Worm (Caenorhabditis elegans): ENCODE results near the gene wrt-10.

The wrt-10 gene

DNA sequence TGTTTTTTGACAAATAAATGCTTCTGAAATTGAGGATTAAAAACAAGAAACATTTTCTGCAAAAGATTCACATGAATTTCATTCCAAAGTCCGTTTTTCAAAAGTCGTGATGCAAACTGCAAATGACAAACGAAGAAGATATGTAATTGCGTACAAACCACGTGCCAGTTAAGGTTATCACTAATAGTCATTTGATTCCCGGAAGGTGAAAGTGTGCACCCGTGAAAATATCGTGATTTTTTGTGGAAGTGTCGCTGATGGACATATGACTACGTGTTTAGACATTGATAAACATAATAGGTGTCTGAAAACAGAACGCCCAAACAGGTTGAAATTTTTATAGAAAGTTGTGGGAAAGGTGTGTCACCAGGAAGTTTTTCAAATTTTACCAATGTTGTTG lies 6.2 kb downstream of the wrt-10 start (continued):
- TF ChIP-seq pag-3 (tag; optimal IDR thresholded peaks at IDR 0.05; ENCODE audit: borderline replicate concordance, insufficient read depth): no peak
- peak; percentile 82 for TF ChIP-seq nhr-90 (tag; optimal IDR thresholded peaks at IDR 0.05; ENCODE audit: poor library complexity)

DNA sequence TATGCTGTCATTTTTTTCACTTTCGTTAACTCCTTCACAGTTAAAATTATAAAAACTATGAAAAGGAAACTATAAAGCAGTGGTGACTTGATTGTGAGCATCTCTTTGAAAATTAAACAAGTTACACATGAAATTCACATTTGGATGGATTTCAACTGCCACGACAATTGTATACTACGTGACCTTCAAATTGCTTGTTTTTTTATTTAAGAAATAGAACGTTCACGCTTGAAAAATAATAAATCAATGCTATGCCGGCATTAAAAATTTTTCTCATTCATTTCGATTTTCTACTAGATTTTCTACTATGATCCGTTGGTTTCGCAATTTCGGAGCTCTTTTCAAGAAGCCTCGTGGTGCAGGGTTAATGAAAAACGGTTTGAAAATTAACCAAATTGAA lies 8.9 kb downstream of the wrt-10 start, which contains the start of the genes ZK1290.7 and rnh-1.1:
Gene ZK1290.7 (minus strand): TSS at position 101 of the 400 bp plus-strand sequence.
Gene rnh-1.1 (plus strand): TSS at position 281 of the 400 bp plus-strand sequence.
- TF ChIP-seq fkh-8 (tag; optimal IDR thresholded peaks at IDR 0.05): no peak
- no peak for TF ChIP-seq lsy-2 (tag; optimal IDR thresholded peaks at IDR 0.05)
- TF ChIP-seq ztf-11 (tag; optimal IDR thresholded peaks at IDR 0.05): no peak
- TF ChIP-seq C34B4.2 (tag; optimal IDR thresholded peaks at IDR 0.05): no peak
- TF ChIP-seq nhr-71 (tag; optimal IDR thresholded peaks at IDR 0.05): no peak
- no peak for TF ChIP-seq mep-1 (tag; optimal IDR thresholded peaks at IDR 0.05)
- TF ChIP-seq nhr-20 (tag; optimal IDR thresholded peaks at IDR 0.05): no peak
- no peak for TF ChIP-seq lir-3 (tag; optimal IDR thresholded peaks at IDR 0.05; ENCODE audit: poor library complexity)
- no peak for TF ChIP-seq unc-86 (tag; optimal IDR thresholded peaks at IDR 0.05)
- TF ChIP-seq efl-3 (GFP tag; optimal IDR thresholded peaks at IDR 0.05): no peak
- no peak for TF ChIP-seq tbx-2 (tag; optimal IDR thresholded peaks at IDR 0.05)
- TF ChIP-seq aha-1 (tag; optimal IDR thresholded peaks at IDR 0.05): no peak
- TF ChIP-seq efl-1 (optimal IDR thresholded peaks at IDR 0.05): no peak
- TF ChIP-seq efl-1 (GFP tag; optimal IDR thresholded peaks at IDR 0.05 in 1 of 2): no peak
- no peak for TF ChIP-seq lin-13 (GFP tag; optimal IDR thresholded peaks at IDR 0.05)

DNA sequence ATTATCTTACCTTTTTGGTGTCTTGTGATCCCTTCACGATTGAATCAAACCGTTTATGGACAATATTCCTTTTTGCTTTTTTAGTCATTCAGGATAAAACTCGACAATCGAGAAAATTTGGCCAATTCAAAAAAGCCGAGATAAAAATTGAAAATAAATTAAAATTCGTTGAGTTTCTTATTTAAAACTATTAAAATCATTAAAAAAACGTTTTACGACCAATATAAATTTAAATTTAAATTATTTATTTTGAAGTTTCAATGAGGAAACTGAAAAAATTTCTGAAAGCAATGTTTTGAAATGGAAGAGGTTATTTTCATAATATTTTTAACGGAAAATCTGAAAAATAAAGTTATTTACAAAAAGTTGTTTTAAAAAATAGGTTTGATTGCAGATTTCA lies 11.1 kb downstream of the wrt-10 start, which contains the start of gene ZK1290.15:
Gene ZK1290.15 (plus strand): TSS at position 301 of the 400 bp plus-strand sequence.
- TF ChIP-seq irx-1 (tag; optimal IDR thresholded peaks at IDR 0.05) (no peak), C04F5.9 (tag; optimal IDR thresholded peaks at IDR 0.05) (no peak), mab-9 (GFP tag; IDR thresholded peaks at IDR 0.05) (no peak), fkh-8 (tag; optimal IDR thresholded peaks at IDR 0.05) (no peak)

DNA sequence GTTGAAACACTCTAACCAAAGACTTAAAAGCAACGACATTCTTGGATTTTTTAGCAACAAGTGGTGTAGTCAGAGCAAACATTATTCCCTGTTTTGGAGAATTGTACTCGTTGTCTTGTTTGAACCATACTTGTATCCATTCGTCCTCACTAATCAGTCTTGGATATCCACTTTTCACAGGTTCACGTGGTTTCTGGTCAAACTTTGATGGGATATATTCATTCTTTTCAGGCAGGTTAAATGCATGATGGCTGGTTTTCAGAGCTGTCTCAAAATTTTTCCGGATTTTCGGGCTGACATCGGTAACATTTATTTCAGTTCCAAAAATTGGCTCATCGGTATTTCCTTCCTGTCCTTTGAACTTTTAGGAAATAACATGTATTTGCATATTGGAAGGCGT lies 12.9 kb downstream of the wrt-10 start:
- no peak for TF ChIP-seq efl-1 (optimal IDR thresholded peaks at IDR 0.05)
- TF ChIP-seq efl-1 (GFP tag; optimal IDR thresholded peaks at IDR 0.05 in 1 of 2): peak in 1 of 2 experiments; percentile 62
- TF ChIP-seq nhr-20 (tag; optimal IDR thresholded peaks at IDR 0.05): no peak

DNA sequence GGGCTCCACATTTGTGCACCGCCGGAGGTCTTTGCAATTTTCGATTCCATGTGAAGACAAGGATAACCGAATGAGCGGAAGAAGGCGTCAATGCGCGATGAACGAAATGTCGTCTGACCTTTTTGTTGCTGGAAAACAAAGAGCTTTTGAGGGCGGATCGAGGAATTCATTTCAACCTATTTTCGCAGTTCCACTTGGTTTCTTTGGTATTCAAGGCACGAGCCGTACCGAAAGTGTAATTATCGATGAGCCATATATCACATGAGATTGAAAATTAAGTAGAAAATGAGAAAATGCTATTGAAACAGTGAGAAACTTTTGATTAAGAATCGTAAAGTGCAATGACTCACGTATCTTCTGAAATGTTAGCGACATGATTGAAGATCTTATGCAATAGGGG lies 15.1 kb downstream of the wrt-10 start, which contains the start of gene glb-9:
Gene glb-9 (minus strand): TSS at position 101 of the 400 bp plus-strand sequence.
- no peak for TF ChIP-seq unc-62 (GFP tag; optimal IDR thresholded peaks at IDR 0.05)
- TF ChIP-seq Y116A8C.19 (tag; optimal IDR thresholded peaks at IDR 0.05; ENCODE audit: borderline replicate concordance): no peak
- no peak for TF ChIP-seq nhr-28 (tag; optimal IDR thresholded peaks at IDR 0.05)
- no peak for TF ChIP-seq nhr-11 (tag; optimal IDR thresholded peaks at IDR 0.05)
- no peak for TF ChIP-seq fkh-4 (tag; optimal IDR thresholded peaks at IDR 0.05; ENCODE audit: borderline replicate concordance)
- no peak for TF ChIP-seq tbx-2 (tag; optimal IDR thresholded peaks at IDR 0.05)
- no peak for TF ChIP-seq sptf-1 (tag; optimal IDR thresholded peaks at IDR 0.05)
- TF ChIP-seq mep-1 (tag; optimal IDR thresholded peaks at IDR 0.05): no peak
- no peak for TF ChIP-seq efl-1 (optimal IDR thresholded peaks at IDR 0.05)
- TF ChIP-seq efl-1 (GFP tag; optimal IDR thresholded peaks at IDR 0.05 in 1 of 2): no peak
- no peak for TF ChIP-seq blmp-1 (tag; optimal IDR thresholded peaks at IDR 0.05)
- no peak for TF ChIP-seq ceh-82 (tag; optimal IDR thresholded peaks at IDR 0.05)
- TF ChIP-seq jun-1 (tag; optimal IDR thresholded peaks at IDR 0.05): no peak

DNA sequence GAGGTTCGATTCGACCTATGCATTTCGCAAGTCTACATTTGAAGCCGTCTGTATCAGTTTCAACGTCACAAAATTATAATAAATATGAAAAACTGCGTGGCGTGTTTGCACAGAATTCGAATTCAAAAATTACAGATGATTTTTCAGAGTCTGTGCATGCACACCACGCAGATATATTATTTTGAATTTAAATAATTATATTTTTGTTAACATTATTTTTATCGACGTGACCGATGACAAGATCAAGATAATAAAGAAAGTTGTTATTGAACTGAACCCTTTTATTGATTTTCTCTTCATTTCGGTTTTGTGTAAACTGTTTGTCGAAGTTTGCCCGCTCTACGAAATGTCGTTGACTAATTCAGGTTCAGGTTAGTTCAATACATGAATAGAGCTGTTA lies 29.4 kb downstream of the wrt-10 start, which contains the start of gene C28F5.1:
Gene C28F5.1 (plus strand): TSS at position 301 of the 400 bp plus-strand sequence.
- no peak for TF ChIP-seq elt-3 (tag; optimal IDR thresholded peaks at IDR 0.05)
- TF ChIP-seq unc-86 (tag; optimal IDR thresholded peaks at IDR 0.05): no peak
- no peak for TF ChIP-seq lin-39 (tag; optimal IDR thresholded peaks at IDR 0.05)
- TF ChIP-seq zip-4 (GFP tag; optimal IDR thresholded peaks at IDR 0.05): no peak
- TF ChIP-seq xbp-1 (tag; optimal IDR thresholded peaks at IDR 0.05): no peak
